Fruit fly (Drosophila melanogaster): ENCODE results near the gene CG10748.

Gene CG10748

DNA sequence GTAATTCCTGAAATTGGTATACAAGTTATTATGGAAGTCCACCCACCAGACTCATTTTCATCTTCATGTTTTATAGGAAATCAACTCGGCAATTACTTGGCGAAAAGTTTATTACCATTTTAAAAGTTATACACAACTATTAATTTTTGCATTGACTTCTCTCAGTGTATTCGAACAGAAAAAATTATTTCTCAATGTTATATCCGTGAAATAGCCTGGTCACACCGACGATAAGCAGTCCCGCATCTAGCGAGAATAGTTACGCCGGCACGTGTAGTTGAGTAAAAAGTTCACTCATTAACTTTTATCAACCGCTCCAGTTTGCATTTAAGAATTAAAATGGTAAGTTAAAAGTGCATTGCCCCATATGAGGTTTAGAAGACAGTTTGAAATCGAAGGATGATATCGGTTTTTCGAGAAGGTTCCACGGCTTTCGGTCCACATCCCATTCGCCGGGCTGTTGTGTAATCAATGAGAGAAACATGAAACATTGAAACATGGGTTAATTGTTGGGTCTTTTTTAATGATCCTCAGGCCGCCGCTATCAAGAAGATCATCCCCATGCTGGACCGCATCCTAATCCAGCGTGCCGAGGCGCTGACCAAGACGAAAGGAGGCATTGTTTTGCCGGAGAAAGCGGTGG lies 43.8 kb upstream of the CG10748 start, which contains the start of gene CG11267:
TSS of gene CG11267 (plus strand) at position 228 of the 643 bp plus-strand sequence.
- TF ChIP-seq CG9705 (GFP tag; optimal IDR thresholded peaks at IDR 0.05) (peak; percentile 82), Mio (GFP tag; optimal IDR thresholded peaks at IDR 0.05) (no peak), ey (GFP tag; optimal IDR thresholded peaks at IDR 0.05) (peak; percentile 67), Jra (GFP tag; optimal IDR thresholded peaks at IDR 0.05) (no peak), rgr (GFP tag; optimal IDR thresholded peaks at IDR 0.05) (peak; percentile 70), Abd-B (GFP tag; optimal IDR thresholded peaks at IDR 0.05) (no peak), Myc (optimal IDR thresholded peaks at IDR 0.05) (peak; percentile 5), GATAd (GFP tag; optimal IDR thresholded peaks at IDR 0.05) (no peak), Dfd (GFP tag; optimal IDR thresholded peaks at IDR 0.05) (no peak), N (GFP tag; optimal IDR thresholded peaks at IDR 0.05) (no peak), usp (GFP tag; optimal IDR thresholded peaks at IDR 0.05) (no peak), psq (GFP tag; optimal IDR thresholded peaks at IDR 0.05) (peak; percentile 46), br (GFP tag; optimal IDR thresholded peaks at IDR 0.05) (peak; percentile 68), Sp1 (GFP tag; optimal IDR thresholded peaks at IDR 0.05) (peak; percentile 81), CG32264 (GFP tag; optimal IDR thresholded peaks at IDR 0.05) (peak; percentile 36), brk (GFP tag; optimal IDR thresholded peaks at IDR 0.05) (peak; percentile 21), woc (GFP tag; optimal IDR thresholded peaks at IDR 0.05) (peak; percentile 59), sv (GFP tag; optimal IDR thresholded peaks at IDR 0.05) (peak; percentile 38), lola (GFP tag; optimal IDR thresholded peaks at IDR 0.05) (no peak), OdsH (GFP tag; optimal IDR thresholded peaks at IDR 0.05) (peak; percentile 49), Dif (GFP tag; optimal IDR thresholded peaks at IDR 0.05; ENCODE audit: partially characterized antibody) (no peak), CrebA (GFP tag; optimal IDR thresholded peaks at IDR 0.05; ENCODE audit: borderline replicate concordance) (no peak), Hr78 (GFP tag; optimal IDR thresholded peaks at IDR 0.05) (no peak), dl (GFP tag; optimal IDR thresholded peaks at IDR 0.05; ENCODE audit: insufficient read depth in 1 of 2, partially characterized antibody in 2 of 2) (no peak), sage (GFP tag; optimal IDR thresholded peaks at IDR 0.05) (peak; percentile 60), dsf (GFP tag; optimal IDR thresholded peaks at IDR 0.05; ENCODE audit: borderline replicate concordance) (no peak), Rel (GFP tag; optimal IDR thresholded peaks at IDR 0.05) (no peak), Rel (tag; optimal IDR thresholded peaks at IDR 0.05) (peak; percentile 41), Hnf4 (GFP tag; optimal IDR thresholded peaks at IDR 0.05) (peak; percentile 79), Vsx2 (GFP tag; optimal IDR thresholded peaks at IDR 0.05; ENCODE audit: partially characterized antibody) (no peak), HLH106 (tag; optimal IDR thresholded peaks at IDR 0.05) (peak; percentile 84), Hr83 (GFP tag; optimal IDR thresholded peaks at IDR 0.05; ENCODE audit: poor library complexity, severe bottlenecking) (peak; percentile 86), tai (GFP tag; optimal IDR thresholded peaks at IDR 0.05) (peak; percentile 65), h (GFP tag; optimal IDR thresholded peaks at IDR 0.05) (peak; percentile 77), jim (GFP tag; optimal IDR thresholded peaks at IDR 0.05) (no peak), dmrt93B (GFP tag; optimal IDR thresholded peaks at IDR 0.05) (no peak), pan (optimal IDR thresholded peaks at IDR 0.05) (no peak), fru (GFP tag; optimal IDR thresholded peaks at IDR 0.05) (peak; percentile 70), foxo (GFP tag; optimal IDR thresholded peaks at IDR 0.05) (peak in 1 of 2 experiments; percentile 80)

DNA sequence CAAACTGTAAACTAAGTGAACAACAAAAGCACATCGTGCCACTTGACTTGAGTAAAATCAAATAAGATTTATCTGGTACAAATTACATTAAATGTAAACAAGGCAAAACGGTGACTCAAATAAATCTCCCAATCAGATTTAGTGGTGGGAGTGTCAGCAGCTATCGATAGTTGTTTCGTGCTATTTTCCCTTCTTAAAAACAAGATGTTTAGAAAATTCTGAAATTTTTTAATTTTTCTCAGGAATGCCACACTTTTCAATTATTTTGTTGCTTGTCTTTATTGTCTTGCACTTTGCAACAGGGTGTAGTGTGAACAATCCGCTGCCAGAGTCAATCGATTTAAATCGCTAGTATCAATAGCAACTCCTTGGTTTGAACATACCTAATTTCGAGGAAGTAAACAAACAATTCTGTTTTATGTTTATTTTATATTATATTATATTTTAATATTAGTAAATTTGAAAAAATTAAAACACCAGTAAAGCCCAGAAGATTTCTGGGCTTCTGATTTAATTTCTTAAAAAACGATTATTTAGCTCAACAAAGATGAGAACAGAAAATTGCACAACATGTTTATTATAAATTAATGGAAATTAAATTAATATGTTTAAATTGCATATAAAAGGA lies 43.1 kb upstream of the CG10748 start, which contains the start of gene MICAL-like:
TSS of gene MICAL-like (minus strand) at position 138 of the 628 bp plus-strand sequence.
- TF ChIP-seq Jra (GFP tag; optimal IDR thresholded peaks at IDR 0.05) (peak; percentile 75), GATAd (GFP tag; optimal IDR thresholded peaks at IDR 0.05) (peak; percentile 8), foxo (GFP tag; optimal IDR thresholded peaks at IDR 0.05) (no peak), ey (GFP tag; optimal IDR thresholded peaks at IDR 0.05) (peak; percentile 8), CrebA (GFP tag; optimal IDR thresholded peaks at IDR 0.05; ENCODE audit: borderline replicate concordance) (no peak), rgr (GFP tag; optimal IDR thresholded peaks at IDR 0.05) (peak; percentile 56), psq (GFP tag; optimal IDR thresholded peaks at IDR 0.05) (peak; percentile 33), woc (GFP tag; optimal IDR thresholded peaks at IDR 0.05) (peak; percentile 19), Dif (GFP tag; optimal IDR thresholded peaks at IDR 0.05; ENCODE audit: partially characterized antibody) (no peak), Hr83 (GFP tag; optimal IDR thresholded peaks at IDR 0.05; ENCODE audit: poor library complexity, severe bottlenecking) (peak; percentile 35), brk (GFP tag; optimal IDR thresholded peaks at IDR 0.05) (peak; percentile 59), jim (GFP tag; optimal IDR thresholded peaks at IDR 0.05) (no peak), Hnf4 (GFP tag; optimal IDR thresholded peaks at IDR 0.05) (peak; percentile 61), h (GFP tag; optimal IDR thresholded peaks at IDR 0.05) (no peak), Mio (GFP tag; optimal IDR thresholded peaks at IDR 0.05) (no peak), HLH106 (tag; optimal IDR thresholded peaks at IDR 0.05) (peak; percentile 27), fru (GFP tag; optimal IDR thresholded peaks at IDR 0.05) (no peak), usp (GFP tag; optimal IDR thresholded peaks at IDR 0.05) (no peak), Rel (GFP tag; optimal IDR thresholded peaks at IDR 0.05) (no peak), Rel (tag; optimal IDR thresholded peaks at IDR 0.05) (no peak), tai (GFP tag; optimal IDR thresholded peaks at IDR 0.05) (peak; percentile 74)
